Worm (Caenorhabditis elegans): ENCODE measurements around the gene rabr-1.

DNA sequence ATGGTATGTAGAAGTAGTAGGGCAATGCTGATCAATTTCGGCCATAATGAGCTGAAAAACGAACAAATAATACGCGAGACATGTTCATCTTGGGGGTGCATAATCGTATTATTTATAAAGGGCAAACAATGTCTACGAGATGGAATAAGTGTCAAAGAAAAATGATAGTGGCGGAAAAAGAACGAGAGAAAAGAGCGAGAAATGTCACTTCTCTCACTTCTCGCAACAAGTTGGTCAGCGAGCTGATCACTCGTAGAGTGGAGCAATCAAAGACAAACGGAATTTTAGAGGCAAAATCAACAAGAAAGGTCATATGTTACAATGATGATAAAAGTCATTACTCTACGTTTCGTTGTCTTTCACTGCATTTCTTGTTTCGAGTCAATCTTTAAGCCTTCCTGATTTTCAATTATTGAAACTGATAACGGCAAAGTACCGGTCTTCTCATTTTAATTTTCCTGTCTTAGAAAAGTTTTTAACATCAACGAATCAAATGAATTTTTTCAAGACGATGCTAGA lies 45.1 kb downstream of the rabr-1 start, which contains the start of gene F52H2.3:
- TF ChIP-seq snpc-4 (tag; optimal IDR thresholded peaks at IDR 0.05) (no peak), madf-9 (GFP tag; conservative IDR thresholded peaks at IDR 0.05) (no peak), lin-13 (GFP tag; optimal IDR thresholded peaks at IDR 0.05) (no peak), nhr-77 (tag; optimal IDR thresholded peaks at IDR 0.05) (peak; percentile 53)
